Worm (Caenorhabditis elegans) whole organism, L2 larva: ENCODE data around the gene mab-23.

Source experiments
- C34F6.9 ChIP-seq: fragments of 150-350 bp; optimal IDR thresholded peaks from 2 replicates; lab custom pipeline; 2014; ENCODE audit warnings: missing biosample characterization, missing genetic modification characterization
- R02D3.7 ChIP-seq: fragments of 150-350 bp; optimal IDR thresholded peaks from 2 replicates; lab custom pipeline; 2014; ENCODE audit warnings: missing biosample characterization, missing genetic modification characterization
- Y55F3AM.14 ChIP-seq: fragments of 200-800 bp; sonication (Bioruptor generic); optimal IDR thresholded peaks from 2 replicates; lab custom pipeline; 2018; ENCODE audit warnings: mild to moderate bottlenecking, missing genetic modification characterization, missing compliant biosample characterization
- ZK546.5 ChIP-seq: sonication (generic microtip); optimal IDR thresholded peaks from 2 replicates; lab custom pipeline; 2017; ENCODE audit warnings: missing biosample characterization, missing genetic modification characterization
- alr-1 ChIP-seq: fragments of 150-350 bp; optimal IDR thresholded peaks from 2 replicates; lab custom pipeline; 2014; ENCODE audit warnings: missing biosample characterization, missing genetic modification characterization
- aly-2 ChIP-seq: fragments of 150-350 bp; optimal IDR thresholded peaks from 2 replicates; lab custom pipeline; 2014; ENCODE audit warnings: missing biosample characterization, missing genetic modification characterization
- blmp-1 ChIP-seq: sonication (generic microtip); optimal IDR thresholded peaks from 2 replicates; lab custom pipeline; 2017; ENCODE audit warnings: missing genetic modification characterization, mild to moderate bottlenecking, missing compliant biosample characterization, antibody characterized with exemption, moderate library complexity; ENCODE audit not compliant: insufficient read depth
- ceh-16 ChIP-seq: fragments of 150-350 bp; optimal IDR thresholded peaks from 2 replicates; lab custom pipeline; 2014; ENCODE audit warnings: missing biosample characterization, missing genetic modification characterization
- crh-2 ChIP-seq: sonication (generic microtip); optimal IDR thresholded peaks from 2 replicates; lab custom pipeline; 2017; ENCODE audit warnings: missing biosample characterization, missing genetic modification characterization
- egl-27 ChIP-seq: sonication (generic microtip); optimal IDR thresholded peaks from 3 replicates; lab custom pipeline; 2017; ENCODE audit warnings: missing biosample characterization, missing genetic modification reagents, missing genetic modification characterization
- fos-1 ChIP-seq: fragments of 150-350 bp; optimal IDR thresholded peaks from 2 replicates; lab custom pipeline; 2014; ENCODE audit warnings: missing biosample characterization, missing genetic modification characterization
- gmeb-1 ChIP-seq: fragments of 150-350 bp; optimal IDR thresholded peaks from 2 replicates; lab custom pipeline; 2014; ENCODE audit warnings: missing biosample characterization, missing genetic modification characterization
- lin-11 ChIP-seq: fragments of 150-350 bp; sonication (generic microtip); optimal IDR thresholded peaks from 2 replicates; lab custom pipeline; 2014; ENCODE audit warnings: missing biosample characterization, missing genetic modification characterization, inconsistent platforms, mixed read lengths
- lsy-2 ChIP-seq, 2 experiments: fragments of 150-350 bp in 1 of 2; sonication (generic microtip) in 1 of 2; optimal IDR thresholded peaks; 2 replicates each; lab custom pipeline; 2014 to 2017; ENCODE audit warnings: missing biosample characterization in 2 of 2, missing genetic modification characterization in 2 of 2
- mab-5 ChIP-seq: fragments of 150-350 bp; optimal IDR thresholded peaks from 2 replicates; lab custom pipeline; 2014; ENCODE audit warnings: missing biosample characterization, missing genetic modification characterization
- mbf-1 ChIP-seq: sonication (generic microtip); optimal IDR thresholded peaks from 2 replicates; lab custom pipeline; 2017; ENCODE audit warnings: missing biosample characterization, missing genetic modification characterization
- nhr-10 ChIP-seq: sonication (generic microtip); optimal IDR thresholded peaks from 2 replicates; lab custom pipeline; 2017; ENCODE audit warnings: missing biosample characterization, missing genetic modification characterization
- nhr-11 ChIP-seq: fragments of 150-350 bp; optimal IDR thresholded peaks from 2 replicates; lab custom pipeline; 2014; ENCODE audit warnings: missing biosample characterization, missing genetic modification characterization
- nhr-129 ChIP-seq: fragments of 150-350 bp; optimal IDR thresholded peaks from 2 replicates; lab custom pipeline; 2014; ENCODE audit warnings: missing biosample characterization, missing genetic modification characterization
- nhr-21 ChIP-seq: fragments of 150-350 bp; optimal IDR thresholded peaks from 2 replicates; lab custom pipeline; 2014; ENCODE audit warnings: missing biosample characterization, missing genetic modification characterization
- nhr-237 ChIP-seq: fragments of 150-350 bp; optimal IDR thresholded peaks from 2 replicates; lab custom pipeline; 2014; ENCODE audit warnings: missing biosample characterization, missing genetic modification characterization
- nhr-6 ChIP-seq: fragments of 150-350 bp; optimal IDR thresholded peaks from 2 replicates; lab custom pipeline; 2014; ENCODE audit warnings: missing biosample characterization, missing genetic modification characterization
- nhr-77 ChIP-seq: fragments of 150-350 bp; optimal IDR thresholded peaks from 2 replicates; lab custom pipeline; 2014; ENCODE audit warnings: missing biosample characterization, missing genetic modification characterization
- peb-1 ChIP-seq: fragments of 150-350 bp; optimal IDR thresholded peaks from 2 replicates; lab custom pipeline; 2014; ENCODE audit warnings: missing biosample characterization, missing genetic modification characterization
- skn-1 ChIP-seq: sonication (generic microtip); optimal IDR thresholded peaks from 2 replicates; lab custom pipeline; 2017; ENCODE audit warnings: missing biosample characterization, missing genetic modification characterization
- sma-3 ChIP-seq: sonication (generic microtip); optimal IDR thresholded peaks from 2 replicates; lab custom pipeline; 2016; ENCODE audit warnings: missing genetic modification reagents, missing genetic modification characterization, missing compliant biosample characterization
- snpc-4 ChIP-seq: fragments of 150-350 bp; optimal IDR thresholded peaks from 2 replicates; lab custom pipeline; 2014; ENCODE audit warnings: missing biosample characterization, missing genetic modification characterization
- unc-55 ChIP-seq: fragments of 150-350 bp; sonication (generic microtip); optimal IDR thresholded peaks from 3 replicates; lab custom pipeline; 2014; ENCODE audit warnings: missing biosample characterization, missing genetic modification reagents, missing genetic modification characterization
- ztf-1 ChIP-seq: fragments of 200-800 bp; sonication (Bioruptor generic); conservative IDR thresholded peaks from 2 replicates; pipeline ENCODE4 v1.3.6; 2022; ENCODE audit warnings: missing genetic modification characterization, missing compliant biosample characterization
- ztf-11 ChIP-seq: sonication (generic microtip); optimal IDR thresholded peaks from 2 replicates; lab custom pipeline; 2017; ENCODE audit warnings: missing biosample characterization, missing genetic modification characterization

mab-23 gene

ce11 chrV:10656958-10657357 is 24.1 kb downstream of the mab-23 start, which contains the start of gene ugt-34:
ugt-34 (minus strand) TSS chrV:10656978.
- no peak for TF ChIP-seq lsy-2 (tag; optimal IDR thresholded peaks at IDR 0.05; lab: Kevin White, UChicago)
- peak; percentile 22 for TF ChIP-seq crh-2 (tag; lab: Kevin White, UChicago)

- TF ChIP-seq nhr-10 (tag; lab: Kevin White, UChicago) = no peak
- TF ChIP-seq unc-55 (GFP tag; lab: Kevin White, UChicago) = peak; percentile 17
- no peak for TF ChIP-seq nhr-21 (tag; lab: Kevin White, UChicago)
Observed at ce11 chrV:10657959-10658358, 25.1 kb downstream of the mab-23 start, which contains the start of gene tut-2. tut-2 (plus strand) TSS chrV:10658235.

ce11 chrV:10659343-10659742 is 26.5 kb downstream of the mab-23 start:
- TF ChIP-seq peb-1 (no peak), aly-2 (tag; lab: Kevin White, UChicago) (no peak), lin-11 (tag; lab: Kevin White, UChicago) (no peak), lsy-2 (tag; optimal IDR thresholded peaks at IDR 0.05; lab: Kevin White, UChicago) (no peak)

- TF ChIP-seq ZK546.5 (tag; lab: Kevin White, UChicago) = no peak
- TF ChIP-seq nhr-21 (tag; lab: Kevin White, UChicago) = no peak
- TF ChIP-seq alr-1 = no peak
- TF ChIP-seq peb-1 = no peak
- peak; percentile 43 for TF ChIP-seq unc-55 (GFP tag; lab: Kevin White, UChicago)
- TF ChIP-seq nhr-11 (tag; lab: Kevin White, UChicago) = no peak
- TF ChIP-seq mab-5 (tag; lab: Kevin White, UChicago) = no peak
- TF ChIP-seq lsy-2 (tag; optimal IDR thresholded peaks at IDR 0.05; lab: Kevin White, UChicago) = peak in 1 of 2 experiments; percentile 71
- no peak for TF ChIP-seq aly-2 (tag; lab: Kevin White, UChicago)
- peak; percentile 73 for TF ChIP-seq gmeb-1
- TF ChIP-seq C34F6.9 (tag; lab: Kevin White, UChicago) = peak; percentile 31
- TF ChIP-seq nhr-129 = peak; percentile 37
- TF ChIP-seq ztf-1 (GFP tag; lab: Robert Waterston, UW) = no peak
- no peak for TF ChIP-seq Y55F3AM.14 (GFP tag; lab: Kevin White, UChicago)
- TF ChIP-seq, all 48 proteins: peak for 5
Observed at ce11 chrV:10661417-10661945, 28.6 kb downstream of the mab-23 start, which contains the start of gene sqv-4. sqv-4 (minus strand) TSS chrV:10661467.

ce11 chrV:10662000-10662399 is 29.1 kb downstream of the mab-23 start:
- TF ChIP-seq mbf-1 (tag; lab: Kevin White, UChicago) = no peak
- peak; percentile 79 for TF ChIP-seq blmp-1 (tag; lab: Kevin White, UChicago)
- no peak for TF ChIP-seq ztf-11 (tag; lab: Kevin White, UChicago)
- no peak for TF ChIP-seq C34F6.9 (tag; lab: Kevin White, UChicago)
- TF ChIP-seq nhr-237 (tag; lab: Kevin White, UChicago) = no peak
- no peak for TF ChIP-seq ceh-16 (tag; lab: Kevin White, UChicago)
- no peak for TF ChIP-seq snpc-4 (tag; lab: Kevin White, UChicago)

- TF ChIP-seq ztf-1 (GFP tag; lab: Robert Waterston, UW) (no peak), skn-1 (tag; lab: Kevin White, UChicago) (no peak), nhr-11 (tag; lab: Kevin White, UChicago) (no peak), mab-5 (tag; lab: Kevin White, UChicago) (no peak)
- TF ChIP-seq, all 48 proteins: peak for 0
Observed at ce11 chrV:10664271-10664670, 31.4 kb downstream of the mab-23 start.

- TF ChIP-seq unc-55 (GFP tag; lab: Kevin White, UChicago) (no peak), R02D3.7 (no peak)
- TF ChIP-seq, all 48 proteins: peak for 0
Observed at ce11 chrV:10667284-10667683, 34.4 kb downstream of the mab-23 start, which contains the start of gene twk-12. twk-12 (plus strand) TSS chrV:10667584.

ce11 chrV:10670817-10671216 is 38.0 kb downstream of the mab-23 start:
- TF ChIP-seq nhr-6 = no peak
- no peak for TF ChIP-seq alr-1
- TF ChIP-seq ztf-11 (tag; lab: Kevin White, UChicago) = no peak
- TF ChIP-seq sma-3 (GFP tag; lab: Kevin White, UChicago) = no peak
- no peak for TF ChIP-seq lsy-2 (tag; optimal IDR thresholded peaks at IDR 0.05; lab: Kevin White, UChicago)
- no peak for TF ChIP-seq skn-1 (tag; lab: Kevin White, UChicago)
- TF ChIP-seq mab-5 (tag; lab: Kevin White, UChicago) = no peak
- no peak for TF ChIP-seq fos-1 (tag; lab: Kevin White, UChicago)
- TF ChIP-seq egl-27 (tag; lab: Kevin White, UChicago) = no peak
- no peak for TF ChIP-seq snpc-4 (tag; lab: Kevin White, UChicago)
- TF ChIP-seq nhr-77 (tag; lab: Kevin White, UChicago) = no peak
